Worm (Caenorhabditis elegans): Measurements from ENCODE around the gene Y70C5A.4.

DNA sequence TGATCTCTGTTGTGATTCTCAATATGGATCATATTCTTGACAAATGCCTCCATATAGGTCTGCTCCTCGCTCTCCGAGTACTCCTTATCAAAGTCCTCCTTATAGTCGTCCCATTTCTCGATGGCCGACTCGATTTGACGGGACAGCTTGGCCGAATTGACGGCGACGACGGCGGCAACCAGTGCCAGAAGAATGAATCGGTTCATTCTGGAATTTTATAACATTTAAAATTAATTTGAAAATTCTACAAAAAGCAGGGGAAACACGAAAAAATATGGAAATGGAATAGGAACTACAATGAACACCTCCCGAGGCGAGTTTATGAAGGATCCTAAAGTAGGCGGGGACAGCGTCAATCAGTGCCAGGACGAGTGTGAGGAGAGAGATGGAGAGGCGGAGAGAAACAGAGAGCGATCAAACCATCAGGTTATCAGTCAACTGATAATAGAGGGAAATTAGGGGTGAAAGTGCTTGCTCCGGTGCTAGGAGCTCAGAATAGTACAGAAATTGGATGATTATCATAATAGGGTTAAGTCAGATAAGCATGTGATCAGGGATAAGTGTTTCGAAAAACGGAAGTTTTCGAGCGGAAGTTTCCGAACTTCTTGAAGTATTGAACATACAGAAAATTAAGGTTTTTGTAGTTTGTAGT, 22.3 kb upstream of the Y70C5A.4 start, which contains the start of gene cpl-1:
- no peak for TF ChIP-seq ztf-11 (tag; optimal IDR thresholded peaks at IDR 0.05)
- TF ChIP-seq fos-1 (tag; optimal IDR thresholded peaks at IDR 0.05), result no peak
- TF ChIP-seq nhr-28 (tag; optimal IDR thresholded peaks at IDR 0.05), result no peak
- TF ChIP-seq snpc-4 (tag; optimal IDR thresholded peaks at IDR 0.05), result no peak
- no peak for TF ChIP-seq lin-15B (tag; optimal IDR thresholded peaks at IDR 0.05)

Data from whole organism, L3 larva.